Worm (Caenorhabditis elegans) whole organism, L1 larva: Measurements from ENCODE around the gene C14C10.10.

ENCODE experiments used
- C04F5.9 ChIP-seq: sonication (generic microtip); optimal IDR thresholded peaks from 2 replicates; lab custom pipeline; 2016; ENCODE audit warnings: missing genetic modification characterization, missing compliant biosample characterization
- Y116A8C.19 ChIP-seq: sonication (generic microtip); optimal IDR thresholded peaks from 2 replicates; lab custom pipeline; 2016; ENCODE audit warnings: missing compliant biosample characterization, missing genetic modification characterization, borderline replicate concordance
- aha-1 ChIP-seq: fragments of 150-350 bp; optimal IDR thresholded peaks from 2 replicates; lab custom pipeline; 2014; ENCODE audit warnings: missing biosample characterization, missing genetic modification characterization
- alr-1 ChIP-seq: fragments of 200-800 bp; sonication (Bioruptor generic); optimal IDR thresholded peaks from 2 replicates; lab custom pipeline; 2018; ENCODE audit warnings: borderline replicate concordance, mild to moderate bottlenecking, missing genetic modification characterization, missing compliant biosample characterization
- ceh-90 ChIP-seq: sonication (generic microtip); optimal IDR thresholded peaks from 2 replicates; lab custom pipeline; 2016; ENCODE audit warnings: missing genetic modification characterization, missing compliant biosample characterization
- dpl-1 ChIP-seq, 3 experiments: fragments of 150-350 bp in 2 of 3; sonication (generic microtip) in 1 of 3; optimal IDR thresholded peaks; 2 replicates each; lab custom pipeline; 2014 to 2017; ENCODE audit warnings: missing biosample characterization in 3 of 3, missing genetic modification characterization in 3 of 3, missing genetic modification reagents in 3 of 3
- dsc-1 ChIP-seq: sonication (generic microtip); optimal IDR thresholded peaks from 2 replicates; lab custom pipeline; 2016; ENCODE audit warnings: mild to moderate bottlenecking, missing genetic modification characterization, missing compliant biosample characterization
- efl-1 ChIP-seq, 4 experiments: fragments of 150-350 bp; optimal IDR thresholded peaks in 3 of 4; peaks in 1 of 4; 1 replicate in 1 of 4; 2 replicates in 3 of 4; lab custom pipeline; 2014; ENCODE audit warnings: missing biosample characterization in 2 of 4, missing genetic modification characterization in 2 of 4, missing genetic modification reagents in 2 of 4
- efl-3 ChIP-seq: fragments of 200-800 bp; sonication (Bioruptor generic); optimal IDR thresholded peaks from 2 replicates; lab custom pipeline; 2018; ENCODE audit warnings: mild to moderate bottlenecking, missing genetic modification characterization, missing compliant biosample characterization
- elt-2 ChIP-seq: sonication (generic microtip); optimal IDR thresholded peaks from 2 replicates; lab custom pipeline; 2016; ENCODE audit warnings: missing genetic modification characterization, mild to moderate bottlenecking, inconsistent platforms, missing compliant biosample characterization, missing genetic modification reagents
- elt-3 ChIP-seq, 6 experiments: fragments of 150-350 bp in 1 of 6; sonication (generic microtip); optimal IDR thresholded peaks; 2 replicates each; lab custom pipeline; 2017 to 2018; ENCODE audit warnings: missing biosample characterization in 6 of 6, missing genetic modification characterization in 6 of 6, inconsistent platforms in 1 of 6
- ets-5 ChIP-seq: fragments of 200-800 bp; sonication (Bioruptor generic); IDR thresholded peaks from 2 replicates; pipeline ENCODE4 v1.3.6; 2022; ENCODE audit warnings: missing genetic modification characterization, missing compliant biosample characterization
- fkh-10 ChIP-seq: sonication (generic microtip); optimal IDR thresholded peaks from 2 replicates; lab custom pipeline; 2017; ENCODE audit warnings: missing biosample characterization, missing genetic modification reagents, missing genetic modification characterization
- hlh-17 ChIP-seq: fragments of 200-800 bp; sonication (Bioruptor generic); optimal IDR thresholded peaks from 2 replicates; lab custom pipeline; 2018; ENCODE audit warnings: missing genetic modification characterization, mild to moderate bottlenecking, missing compliant biosample characterization, moderate library complexity, borderline replicate concordance
- irx-1 ChIP-seq: sonication (generic microtip); optimal IDR thresholded peaks from 2 replicates; lab custom pipeline; 2016; ENCODE audit warnings: missing genetic modification characterization, missing compliant biosample characterization
- jun-1 ChIP-seq: fragments of 150-350 bp; optimal IDR thresholded peaks from 2 replicates; lab custom pipeline; 2014; ENCODE audit warnings: missing biosample characterization, missing genetic modification reagents, missing genetic modification characterization
- lin-13 ChIP-seq: fragments of 150-350 bp; optimal IDR thresholded peaks from 2 replicates; lab custom pipeline; 2014; ENCODE audit warnings: missing biosample characterization, missing genetic modification reagents, missing genetic modification characterization
- lin-35 ChIP-seq, 2 experiments: fragments of 150-350 bp; optimal IDR thresholded peaks; 2 replicates each; lab custom pipeline; 2014; ENCODE audit warnings: missing biosample characterization in 2 of 2, missing genetic modification characterization in 2 of 2, missing genetic modification reagents in 2 of 2
- lsy-2 ChIP-seq, 2 experiments: fragments of 150-350 bp; optimal IDR thresholded peaks; 2 replicates each; lab custom pipeline; 2014; ENCODE audit warnings: missing biosample characterization in 2 of 2, missing genetic modification characterization in 2 of 2
- mep-1 ChIP-seq: fragments of 150-350 bp; optimal IDR thresholded peaks from 2 replicates; lab custom pipeline; 2014; ENCODE audit warnings: missing biosample characterization, missing genetic modification characterization
- nhr-11 ChIP-seq: fragments of 150-350 bp; optimal IDR thresholded peaks from 2 replicates; lab custom pipeline; 2014; ENCODE audit warnings: missing biosample characterization, missing genetic modification characterization
- nhr-19 ChIP-seq: fragments of 200-800 bp; sonication (Bioruptor generic); conservative IDR thresholded peaks from 2 replicates; pipeline ENCODE4 v1.3.6; 2022; ENCODE audit warnings: missing genetic modification characterization, missing compliant biosample characterization
- nhr-47 ChIP-seq: sonication (generic microtip); optimal IDR thresholded peaks from 2 replicates; lab custom pipeline; 2016; ENCODE audit warnings: mild to moderate bottlenecking, missing genetic modification characterization, moderate library complexity, missing compliant biosample characterization
- nhr-71 ChIP-seq: sonication (generic microtip); optimal IDR thresholded peaks from 2 replicates; lab custom pipeline; 2016; ENCODE audit warnings: mild to moderate bottlenecking, missing genetic modification characterization, moderate library complexity, missing compliant biosample characterization
- nhr-77 ChIP-seq: fragments of 150-350 bp; optimal IDR thresholded peaks from 2 replicates; lab custom pipeline; 2014; ENCODE audit warnings: missing biosample characterization, missing genetic modification characterization
- nhr-84 ChIP-seq: sonication (generic microtip); optimal IDR thresholded peaks from 2 replicates; lab custom pipeline; 2017; ENCODE audit warnings: missing biosample characterization, missing genetic modification characterization
- pax-3 ChIP-seq: fragments of 200-800 bp; sonication (Bioruptor generic); optimal IDR thresholded peaks from 2 replicates; lab custom pipeline; 2018; ENCODE audit warnings: mild to moderate bottlenecking, missing genetic modification characterization, moderate library complexity, missing compliant biosample characterization
- rnt-1 ChIP-seq: sonication (generic microtip); optimal IDR thresholded peaks from 2 replicates; lab custom pipeline; 2016; ENCODE audit warnings: mild to moderate bottlenecking, missing genetic modification characterization, moderate library complexity, missing compliant biosample characterization
- snpc-4 ChIP-seq: fragments of 150-350 bp; optimal IDR thresholded peaks from 2 replicates; lab custom pipeline; 2014; ENCODE audit warnings: missing biosample characterization, missing genetic modification characterization
- sox-4 ChIP-seq: sonication (generic microtip); optimal IDR thresholded peaks from 2 replicates; lab custom pipeline; 2016; ENCODE audit warnings: missing genetic modification characterization, missing compliant biosample characterization
- unc-130 ChIP-seq: fragments of 150-350 bp; optimal IDR thresholded peaks from 2 replicates; lab custom pipeline; 2017; ENCODE audit warnings: missing biosample characterization, missing genetic modification characterization, inconsistent platforms
- unc-30 ChIP-seq: sonication (generic microtip); optimal IDR thresholded peaks from 2 replicates; lab custom pipeline; 2017; ENCODE audit warnings: missing biosample characterization, missing genetic modification characterization
- unc-98 ChIP-seq: fragments of 200-800 bp; sonication (Bioruptor generic); IDR thresholded peaks from 2 replicates; pipeline ENCODE4 v1.3.6; 2022; ENCODE audit warnings: missing genetic modification characterization, missing compliant biosample characterization
- xbp-1 ChIP-seq: sonication (generic microtip); optimal IDR thresholded peaks from 2 replicates; lab custom pipeline; 2016; ENCODE audit warnings: missing genetic modification characterization, missing compliant biosample characterization
- ztf-4 ChIP-seq: fragments of 150-350 bp; optimal IDR thresholded peaks from 2 replicates; lab custom pipeline; 2014; ENCODE audit warnings: missing biosample characterization, missing genetic modification characterization

The C14C10.10 gene

DNA sequence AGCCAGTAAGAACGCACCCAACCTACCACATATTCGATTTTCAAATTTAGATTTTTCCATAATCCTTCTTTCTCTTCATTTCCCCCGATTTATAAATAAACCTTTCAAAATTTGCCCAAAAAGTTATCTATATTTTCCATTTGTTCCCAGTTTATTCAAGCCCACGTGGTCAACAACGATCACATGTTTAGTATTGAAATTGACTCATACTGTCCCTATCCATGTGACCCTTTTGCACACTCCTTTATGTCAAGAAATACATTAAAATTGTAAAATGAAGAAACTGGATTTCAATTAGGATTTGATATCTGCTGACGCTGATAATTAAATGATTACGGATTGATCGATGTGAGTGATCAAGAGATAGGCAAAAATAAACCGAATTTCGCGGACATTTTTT lies 36.3 kb upstream of the C14C10.10 start (continued):
- TF ChIP-seq C04F5.9 (no peak), unc-130 (tag; lab: Kevin White, UChicago) (peak; percentile 88), elt-3 (tag; optimal IDR thresholded peaks at IDR 0.05; lab: Kevin White, UChicago) (peak in 2 of 6 experiments; percentile 93 to 99), nhr-77 (tag; lab: Kevin White, UChicago) (no peak), ztf-4 (tag; lab: Kevin White, UChicago) (no peak), nhr-84 (no peak), Y116A8C.19 (tag; lab: Kevin White, UChicago) (no peak), dpl-1 (GFP tag; optimal IDR thresholded peaks at IDR 0.05; lab: Kevin White, UChicago) (peak; percentile 31 to 51 (median 49)), efl-1 (optimal IDR thresholded peaks at IDR 0.05; lab: Kevin White, UChicago) (peak in 1 of 2 experiments; percentile 35), efl-1 (GFP tag; optimal IDR thresholded peaks at IDR 0.05 in 1 of 2; lab: Kevin White, UChicago) (peak; percentile 20 to 92), jun-1 (peak; percentile 13), nhr-47 (tag; lab: Kevin White, UChicago) (peak; percentile 60), pax-3 (tag; lab: Kevin White, UChicago) (peak; percentile 52), dsc-1 (tag; lab: Kevin White, UChicago) (no peak)

DNA sequence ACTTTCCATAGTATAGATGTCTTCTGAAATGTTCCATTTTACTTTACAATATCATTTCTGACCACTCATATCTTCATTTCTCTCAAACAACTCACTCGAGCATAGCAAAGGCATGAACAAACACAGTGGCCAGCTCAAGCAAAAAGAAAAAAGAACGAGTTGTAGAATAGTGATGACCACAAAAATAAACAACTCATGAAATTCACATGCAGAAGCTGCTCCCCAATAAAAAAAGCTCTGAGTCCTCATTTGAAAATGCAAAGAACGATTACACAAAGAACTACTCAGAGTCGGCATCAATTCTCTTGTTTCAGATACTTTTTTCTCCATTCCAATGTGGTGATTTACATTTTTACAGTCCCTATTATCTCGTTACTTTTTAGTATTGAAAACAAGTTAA lies 35.8 kb upstream of the C14C10.10 start:
- TF ChIP-seq snpc-4: no peak
- no peak for TF ChIP-seq unc-98 (GFP tag; lab: Robert Waterston, UW)
- no peak for TF ChIP-seq unc-130 (tag; lab: Kevin White, UChicago)
- no peak for TF ChIP-seq irx-1 (tag; lab: Kevin White, UChicago)
- no peak for TF ChIP-seq ets-5
- no peak for TF ChIP-seq lin-35 (GFP tag; optimal IDR thresholded peaks at IDR 0.05; lab: Kevin White, UChicago)
- TF ChIP-seq nhr-19 (GFP tag; lab: Robert Waterston, UW): peak; percentile 49
- TF ChIP-seq lin-13: no peak
- no peak for TF ChIP-seq aha-1 (tag; lab: Kevin White, UChicago)
- no peak for TF ChIP-seq sox-4
- TF ChIP-seq hlh-17 (GFP tag; lab: Kevin White, UChicago): no peak
- no peak for TF ChIP-seq nhr-11 (tag; lab: Kevin White, UChicago)
- no peak for TF ChIP-seq xbp-1 (tag; lab: Kevin White, UChicago)
- no peak for TF ChIP-seq efl-1 (optimal IDR thresholded peaks at IDR 0.05; lab: Kevin White, UChicago)
- TF ChIP-seq efl-1 (GFP tag; optimal IDR thresholded peaks at IDR 0.05 in 1 of 2; lab: Kevin White, UChicago): peak in 1 of 2 experiments; percentile 80
- TF ChIP-seq rnt-1 (tag; lab: Kevin White, UChicago): peak; percentile 20
- TF ChIP-seq alr-1: no peak
- no peak for TF ChIP-seq unc-30 (tag; lab: Kevin White, UChicago)
- TF ChIP-seq fkh-10 (GFP tag; lab: Kevin White, UChicago): no peak
- no peak for TF ChIP-seq elt-3 (tag; optimal IDR thresholded peaks at IDR 0.05; lab: Kevin White, UChicago)
- no peak for TF ChIP-seq ceh-90
- no peak for TF ChIP-seq mep-1
- no peak for TF ChIP-seq Y116A8C.19 (tag; lab: Kevin White, UChicago)
- TF ChIP-seq nhr-71 (tag; lab: Kevin White, UChicago): no peak
- TF ChIP-seq efl-3 (GFP tag; lab: Kevin White, UChicago): no peak

DNA sequence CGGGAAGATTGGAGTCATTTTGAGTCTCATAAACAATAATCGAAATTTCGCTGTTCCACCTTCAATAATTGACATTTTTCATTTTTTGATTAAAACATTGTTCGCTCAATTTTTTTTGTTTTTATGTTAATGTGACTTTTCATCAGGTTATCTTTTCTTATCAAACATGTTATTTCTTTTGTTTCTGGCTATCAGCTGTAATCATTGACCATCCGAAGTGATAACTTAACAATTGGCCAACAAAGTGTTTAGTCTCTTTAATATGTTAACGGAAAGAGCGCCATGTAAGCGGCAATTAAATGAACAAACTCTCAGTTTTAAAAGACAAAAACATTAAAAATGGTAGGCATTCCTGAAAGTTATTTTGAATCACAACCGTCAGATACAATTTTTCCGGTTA lies 35.1 kb upstream of the C14C10.10 start:
- no peak for TF ChIP-seq rnt-1 (tag; lab: Kevin White, UChicago)
- peak in 1 of 2 experiments; percentile 22 for TF ChIP-seq lin-35 (GFP tag; optimal IDR thresholded peaks at IDR 0.05; lab: Kevin White, UChicago)
- TF ChIP-seq elt-2 (tag; lab: Kevin White, UChicago): peak; percentile 85
- TF ChIP-seq nhr-71 (tag; lab: Kevin White, UChicago): no peak

DNA sequence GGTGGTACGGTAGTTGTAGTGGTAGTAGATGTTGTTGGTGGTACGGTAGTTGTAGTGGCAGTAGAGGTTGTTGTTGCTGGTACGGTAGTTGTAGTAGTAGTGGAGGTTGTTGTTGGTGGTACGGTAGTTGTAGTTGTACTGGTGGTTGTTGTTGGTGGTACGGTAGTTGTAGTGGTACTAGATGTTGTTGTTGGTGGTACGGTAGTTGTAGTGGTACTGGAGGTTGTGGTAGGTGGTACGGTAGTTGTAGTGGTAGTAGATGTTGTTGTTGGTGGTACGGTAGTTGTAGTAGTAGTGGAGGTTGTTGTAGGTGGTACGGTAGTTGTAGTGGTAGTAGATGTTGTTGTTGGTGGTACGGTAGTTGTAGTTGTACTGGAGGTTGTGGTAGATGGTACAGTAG lies 34.1 kb upstream of the C14C10.10 start:
- no peak for TF ChIP-seq lsy-2 (tag; optimal IDR thresholded peaks at IDR 0.05; lab: Kevin White, UChicago)
- TF ChIP-seq, all 84 proteins: peak for 0
